Fruit fly (Drosophila melanogaster) whole organism, embryonic: Measurements from ENCODE around the gene jb.

Source experiments
- C15 ChIP-seq: fragments of 200-800 bp; sonication (Bioruptor generic); IDR thresholded peaks from 3 replicates; pipeline ENCODE4 v1.3.6; 2022; ENCODE audit warnings: missing biosample characterization, missing genetic modification characterization
- CG11093 ChIP-seq: fragments of 200-800 bp; sonication (Bioruptor generic); IDR thresholded peaks from 3 replicates; pipeline ENCODE4 v1.3.6; 2022; ENCODE audit warnings: missing biosample characterization, missing genetic modification characterization
- CG11247 ChIP-seq: fragments of 200-800 bp; sonication (Bioruptor generic); IDR thresholded peaks from 2 replicates; pipeline ENCODE4 v1.3.6; 2022; ENCODE audit warnings: missing biosample characterization, missing genetic modification characterization
- CG11560 ChIP-seq: fragments of 200-800 bp; sonication (Bioruptor generic); IDR thresholded peaks from 3 replicates; pipeline ENCODE4 v1.3.6; 2022; ENCODE audit warnings: missing biosample characterization, missing genetic modification characterization
- CG13296 ChIP-seq: fragments of 200-800 bp; sonication (Bioruptor generic); optimal IDR thresholded peaks from 3 replicates; lab custom pipeline; 2018; ENCODE audit warnings: missing biosample characterization, mild to moderate bottlenecking, missing genetic modification characterization
- CG14050 ChIP-seq: fragments of 200-800 bp; sonication (Bioruptor generic); IDR thresholded peaks from 3 replicates; pipeline ENCODE4 v1.3.6; 2022; ENCODE audit warnings: missing biosample characterization, missing genetic modification characterization
- CG14441 ChIP-seq: fragments of 200-800 bp; sonication (Bioruptor generic); IDR thresholded peaks from 2 replicates; pipeline ENCODE4 v1.3.6; 2022; ENCODE audit warnings: missing biosample characterization, missing genetic modification characterization
- CG18011 ChIP-seq: fragments of 200-800 bp; sonication (Bioruptor generic); optimal IDR thresholded peaks from 2 replicates; lab custom pipeline; 2017; ENCODE audit warnings: missing biosample characterization, missing genetic modification characterization, mild to moderate bottlenecking, moderate library complexity, missing genotype
- CG18764 ChIP-seq: fragments of 200-800 bp; sonication (Bioruptor generic); optimal IDR thresholded peaks from 3 replicates; lab custom pipeline; 2016; ENCODE audit warnings: missing biosample characterization, missing genetic modification characterization
- CG34224 ChIP-seq: fragments of 200-800 bp; sonication (Bioruptor generic); IDR thresholded peaks from 3 replicates; pipeline ENCODE4 v1.3.6; 2022; ENCODE audit warnings: missing biosample characterization, missing genetic modification characterization; ENCODE audit not compliant: partially characterized antibody
- CG4328 ChIP-seq: fragments of 200-800 bp; sonication (Bioruptor generic); optimal IDR thresholded peaks from 3 replicates; lab custom pipeline; 2017; ENCODE audit warnings: missing biosample characterization, missing genetic modification reagents, missing genetic modification characterization
- CG4854 ChIP-seq: fragments of 200-800 bp; sonication (Bioruptor generic); optimal IDR thresholded peaks from 2 replicates; lab custom pipeline; 2016; ENCODE audit warnings: missing biosample characterization, missing genetic modification characterization, inconsistent platforms
- CG5953 ChIP-seq: fragments of 200-800 bp; sonication (Bioruptor generic); IDR thresholded peaks from 2 replicates; pipeline ENCODE4 v1.3.6; 2022; ENCODE audit warnings: missing biosample characterization, missing genetic modification characterization
- CG6654 ChIP-seq: fragments of 200-800 bp; sonication (Bioruptor generic); optimal IDR thresholded peaks from 2 replicates; lab custom pipeline; 2017; ENCODE audit warnings: missing biosample characterization, mild to moderate bottlenecking, missing genetic modification characterization
- CG6765 ChIP-seq: fragments of 200-800 bp; sonication (Bioruptor generic); optimal IDR thresholded peaks from 3 replicates; lab custom pipeline; 2017; ENCODE audit warnings: missing biosample characterization, mild to moderate bottlenecking, missing genetic modification characterization
- CG7786 ChIP-seq: fragments of 200-800 bp; sonication (Bioruptor generic); optimal IDR thresholded peaks from 2 replicates; lab custom pipeline; 2016; ENCODE audit warnings: missing biosample characterization, missing genetic modification characterization
- CG8924 ChIP-seq: fragments of 200-800 bp; optimal IDR thresholded peaks from 3 replicates; lab custom pipeline; 2019; ENCODE audit warnings: missing biosample characterization, mild to moderate bottlenecking, missing genetic modification characterization, moderate library complexity
- CG9876 ChIP-seq: fragments of 200-800 bp; sonication (Bioruptor generic); optimal IDR thresholded peaks from 2 replicates; lab custom pipeline; 2016; ENCODE audit warnings: missing biosample characterization, missing genetic modification characterization
- CoRest ChIP-seq: fragments of 200-800 bp; sonication (Bioruptor generic); optimal IDR thresholded peaks from 3 replicates; lab custom pipeline; 2018; ENCODE audit warnings: missing biosample characterization, mild to moderate bottlenecking, missing genetic modification characterization, moderate library complexity
- E2f1 ChIP-seq: fragments of 200-800 bp; sonication (Bioruptor generic); IDR thresholded peaks from 2 replicates; pipeline ENCODE4 v1.3.6; 2022; ENCODE audit warnings: missing biosample characterization, missing genetic modification characterization
- Gsc ChIP-seq: fragments of 200-800 bp; sonication (Bioruptor generic); IDR thresholded peaks from 2 replicates; pipeline ENCODE4 v1.3.6; 2022; ENCODE audit warnings: missing biosample characterization, missing genetic modification characterization
- HLH3B ChIP-seq: fragments of 200-800 bp; sonication (Bioruptor generic); IDR thresholded peaks from 2 replicates; pipeline ENCODE4 v1.3.6; 2022; ENCODE audit warnings: missing biosample characterization, missing genetic modification characterization
- Hand ChIP-seq: fragments of 200-800 bp; sonication (Bioruptor generic); optimal IDR thresholded peaks from 2 replicates; lab custom pipeline; 2017; ENCODE audit warnings: mild to moderate bottlenecking, missing biosample characterization, missing genetic modification reagents, missing genetic modification characterization
- Hr51 ChIP-seq, 2 experiments: fragments of 200-800 bp; sonication (Bioruptor generic); optimal IDR thresholded peaks; 2 replicates in 1 of 2; 3 replicates in 1 of 2; lab custom pipeline; 2016 to 2018; ENCODE audit warnings: missing biosample characterization in 2 of 2, missing genetic modification characterization in 2 of 2, mild to moderate bottlenecking in 1 of 2, moderate library complexity in 1 of 2
- Nf-YC ChIP-seq: fragments of 200-800 bp; optimal IDR thresholded peaks from 3 replicates; lab custom pipeline; 2019; ENCODE audit warnings: missing biosample characterization, mild to moderate bottlenecking, missing genetic modification characterization, moderate library complexity
- Optix ChIP-seq: fragments of 200-800 bp; sonication (Bioruptor generic); IDR thresholded peaks from 3 replicates; pipeline ENCODE4 v1.3.6; 2022; ENCODE audit warnings: missing biosample characterization, missing genetic modification characterization
- Pdp1 ChIP-seq, 2 experiments: fragments of 200-800 bp; sonication (Bioruptor generic); optimal IDR thresholded peaks; 3 replicates each; lab custom pipeline; 2016; ENCODE audit warnings: missing biosample characterization in 2 of 2, missing genetic modification characterization in 2 of 2, mild to moderate bottlenecking in 1 of 2, moderate library complexity in 1 of 2
- Poxn ChIP-seq: fragments of 200-800 bp; sonication (Bioruptor generic); IDR thresholded peaks from 2 replicates; pipeline ENCODE4 v1.3.6; 2022; ENCODE audit warnings: missing biosample characterization, missing genetic modification characterization
- Rx ChIP-seq: fragments of 200-800 bp; sonication (Bioruptor generic); IDR thresholded peaks from 2 replicates; pipeline ENCODE4 v1.3.6; 2022; ENCODE audit warnings: missing biosample characterization, missing genetic modification characterization
- Spps ChIP-seq: fragments of 200-800 bp; sonication (Bioruptor generic); optimal IDR thresholded peaks from 2 replicates; lab custom pipeline; 2018; ENCODE audit warnings: missing biosample characterization, mild to moderate bottlenecking, missing genetic modification characterization
- Taf1 ChIP-seq: fragments of 200-800 bp; sonication (Bioruptor generic); IDR thresholded peaks from 2 replicates; pipeline ENCODE4 v1.3.6; 2022; ENCODE audit warnings: missing biosample characterization, missing genetic modification characterization
- bab2 ChIP-seq: fragments of 200-800 bp; sonication (Bioruptor generic); optimal IDR thresholded peaks from 2 replicates; lab custom pipeline; 2016; ENCODE audit warnings: missing biosample characterization, missing genetic modification characterization
- cad ChIP-seq: fragments of >200 bp; optimal IDR thresholded peaks from 2 replicates; lab custom pipeline; 2017; ENCODE audit warnings: missing biosample characterization, missing genetic modification characterization
- croc ChIP-seq: fragments of 200-800 bp; sonication (Bioruptor generic); conservative IDR thresholded peaks from 3 replicates; pipeline ENCODE4 v1.3.6; 2022; ENCODE audit warnings: missing biosample characterization, missing genetic modification characterization
- dpn ChIP-seq, 2 experiments: fragments of 200-800 bp; sonication (Bioruptor generic); optimal IDR thresholded peaks; 3 replicates each; lab custom pipeline; 2016; ENCODE audit warnings: missing biosample characterization in 2 of 2, missing genetic modification characterization in 2 of 2
- ems ChIP-seq: fragments of 200-800 bp; sonication (Bioruptor generic); optimal IDR thresholded peaks from 3 replicates; lab custom pipeline; 2016; ENCODE audit warnings: missing biosample characterization, missing genetic modification characterization
- fru ChIP-seq: fragments of >200 bp; optimal IDR thresholded peaks from 2 replicates; lab custom pipeline; 2017
- ftz-f1 ChIP-seq: fragments of 200-800 bp; sonication (Bioruptor generic); optimal IDR thresholded peaks from 2 replicates; lab custom pipeline; 2016; ENCODE audit warnings: missing biosample characterization, missing genetic modification characterization
- gcm ChIP-seq: fragments of 200-800 bp; sonication (Bioruptor generic); optimal IDR thresholded peaks from 2 replicates; lab custom pipeline; 2019; ENCODE audit warnings: missing biosample characterization, mild to moderate bottlenecking, missing genetic modification characterization, moderate library complexity
- gcm2 ChIP-seq: fragments of 200-800 bp; sonication (Bioruptor generic); optimal IDR thresholded peaks from 2 replicates; lab custom pipeline; 2016; ENCODE audit warnings: missing biosample characterization, missing genetic modification characterization
- grau ChIP-seq: fragments of 200-800 bp; optimal IDR thresholded peaks from 3 replicates; lab custom pipeline; 2019; ENCODE audit warnings: missing biosample characterization, mild to moderate bottlenecking, missing genetic modification characterization, moderate library complexity
- insv ChIP-seq, 2 experiments: fragments of 200-800 bp; sonication (Bioruptor generic); optimal IDR thresholded peaks; 3 replicates each; lab custom pipeline; 2016 to 2018; ENCODE audit warnings: missing biosample characterization in 2 of 2, missing genetic modification characterization in 2 of 2
- mirr ChIP-seq: fragments of 200-800 bp; sonication (Bioruptor generic); optimal IDR thresholded peaks from 3 replicates; lab custom pipeline; 2018; ENCODE audit warnings: missing biosample characterization, mild to moderate bottlenecking, missing genetic modification characterization
- oc ChIP-seq: fragments of 200-800 bp; sonication (Bioruptor generic); optimal IDR thresholded peaks from 2 replicates; lab custom pipeline; 2018; ENCODE audit warnings: missing biosample characterization, mild to moderate bottlenecking, missing genetic modification characterization, moderate library complexity
- onecut ChIP-seq: fragments of 200-800 bp; sonication (Bioruptor generic); IDR thresholded peaks from 2 replicates; pipeline ENCODE4 v1.3.6; 2022; ENCODE audit warnings: missing biosample characterization, missing genetic modification characterization
- pzg ChIP-seq: fragments of 200-800 bp; sonication (Bioruptor generic); optimal IDR thresholded peaks from 3 replicates; lab custom pipeline; 2018; ENCODE audit warnings: missing biosample characterization, mild to moderate bottlenecking, missing genetic modification characterization, moderate library complexity
- row ChIP-seq: fragments of 200-800 bp; sonication (Bioruptor generic); IDR thresholded peaks from 3 replicates; pipeline ENCODE4 v1.3.6; 2022; ENCODE audit warnings: missing biosample characterization, missing genetic modification characterization
- sens-2 ChIP-seq: fragments of 200-800 bp; sonication (Bioruptor generic); IDR thresholded peaks from 2 replicates; pipeline ENCODE4 v1.3.6; 2022; ENCODE audit warnings: missing biosample characterization, missing genetic modification characterization
- so ChIP-seq: fragments of 200-800 bp; sonication (Bioruptor generic); IDR thresholded peaks from 3 replicates; pipeline ENCODE4 v1.3.6; 2022; ENCODE audit warnings: missing biosample characterization, missing genetic modification characterization
- tx ChIP-seq: fragments of 200-800 bp; sonication (Bioruptor generic); optimal IDR thresholded peaks from 2 replicates; lab custom pipeline; 2016; ENCODE audit warnings: missing biosample characterization, missing genetic modification characterization

jb gene

dm6 chrX:20429482-20430204 lies 39.0 kb upstream of the jb start, which contains the start of the genes CG11710 and mal:
CG11710 (minus strand) TSS chrX:20429673.
mal (plus strand) TSS chrX:20429675.
- TF ChIP-seq CG11247 (GFP tag; lab: Robert Waterston, UW): peak; percentile 45; the same call in 1 of the 2 replicates
- TF ChIP-seq CG6765 (GFP tag; lab: Kevin White, UChicago): peak; percentile 72
- TF ChIP-seq HLH3B: peak; percentile 77
- TF ChIP-seq Spps (tag; lab: Kevin White, UChicago): peak; percentile 52
- TF ChIP-seq bab2: peak; percentile 85
- TF ChIP-seq Nf-YC (tag; lab: Kevin White, UChicago): peak; percentile 81
- peak; percentile 86; the same call in 2 of the 3 replicates for TF ChIP-seq CG11560 (tag; lab: Robert Waterston, UW)
- TF ChIP-seq dpn (GFP tag; optimal IDR thresholded peaks at IDR 0.05; lab: Kevin White, UChicago): peak; percentile 67 to 78
- TF ChIP-seq CG9876 (GFP tag; lab: Kevin White, UChicago): no peak
- TF ChIP-seq C15 (GFP tag; lab: Robert Waterston, UW): 0 out of 3 replicates have a peak, but pooled peaks have one; percentile 37
- peak in 1 of 2 experiments; percentile 32 for TF ChIP-seq Hr51 (GFP tag; optimal IDR thresholded peaks at IDR 0.05; lab: Kevin White, UChicago)
- no peak; the same call in 1 of the 2 replicates for TF ChIP-seq Rx (GFP tag; lab: Robert Waterston, UW)
- peak; percentile 23; the same call in 1 of the 2 replicates for TF ChIP-seq Taf1 (GFP tag; lab: Robert Waterston, UW)
- TF ChIP-seq insv (GFP tag; optimal IDR thresholded peaks at IDR 0.05; lab: Kevin White, UChicago): peak in 1 of 2 experiments; percentile 7
- peak; percentile 51; the same call in 1 of the 3 replicates for TF ChIP-seq CG34224 (GFP tag; lab: Robert Waterston, UW)
- TF ChIP-seq sens-2 (GFP tag; lab: Robert Waterston, UW): peak; percentile 71; the same call in 1 of the 2 replicates
- peak; percentile 95 for TF ChIP-seq row
- TF ChIP-seq CG8924 (tag; lab: Kevin White, UChicago): peak; percentile 82
- TF ChIP-seq ems (GFP tag; lab: Kevin White, UChicago): peak; percentile 72
- peak; percentile 39 for TF ChIP-seq tx (GFP tag; lab: Kevin White, UChicago)
- TF ChIP-seq onecut (GFP tag; lab: Robert Waterston, UW): peak; percentile 71
- peak; percentile 60 for TF ChIP-seq Gsc
- TF ChIP-seq CG13296 (GFP tag; lab: Kevin White, UChicago): peak; percentile 86
- TF ChIP-seq ftz-f1 (GFP tag; lab: Kevin White, UChicago): no peak
- TF ChIP-seq oc (tag; lab: Kevin White, UChicago): no peak
- no peak for TF ChIP-seq gcm (GFP tag; lab: Kevin White, UChicago)
- no peak for TF ChIP-seq Poxn (GFP tag; lab: Robert Waterston, UW)
- peak; percentile 84 for TF ChIP-seq CoRest (tag; lab: Kevin White, UChicago)
- peak; percentile 73 for TF ChIP-seq CG11093 (GFP tag; lab: Robert Waterston, UW)
- TF ChIP-seq CG14441 (GFP tag; lab: Robert Waterston, UW): peak; percentile 71
- peak; percentile 80 for TF ChIP-seq mirr (GFP tag; lab: Kevin White, UChicago)
- TF ChIP-seq CG14050: peak; percentile 54; the same call in 2 of the 3 replicates
- peak; percentile 45 for TF ChIP-seq CG18011
- TF ChIP-seq fru: no peak
- no peak for TF ChIP-seq CG4328
- peak; percentile 68; the same call in 2 of the 3 replicates for TF ChIP-seq Optix (GFP tag; lab: Robert Waterston, UW)
- TF ChIP-seq so (GFP tag; lab: Robert Waterston, UW): peak; percentile 45; the same call in 1 of the 3 replicates
- peak; percentile 58 for TF ChIP-seq CG6654 (GFP tag; lab: Kevin White, UChicago)
- peak; percentile 77 for TF ChIP-seq croc (GFP tag; lab: Robert Waterston, UW)
- TF ChIP-seq CG4854 (GFP tag; lab: Kevin White, UChicago): peak; percentile 75
- peak; percentile 73 for TF ChIP-seq CG7786 (GFP tag; lab: Kevin White, UChicago)
- TF ChIP-seq CG5953: no peak
- no peak for TF ChIP-seq gcm2
- peak; percentile 18 for TF ChIP-seq Hand (GFP tag; lab: Kevin White, UChicago)
- no peak for TF ChIP-seq cad
- TF ChIP-seq E2f1: peak; percentile 73
- TF ChIP-seq Pdp1 (GFP tag; optimal IDR thresholded peaks at IDR 0.05; lab: Kevin White, UChicago): peak; percentile 73 to 82
- TF ChIP-seq grau (tag; lab: Kevin White, UChicago): peak; percentile 81
- peak; percentile 69 for TF ChIP-seq CG18764 (GFP tag; lab: Kevin White, UChicago)
- TF ChIP-seq pzg (GFP tag; lab: Kevin White, UChicago): peak; percentile 22
